Worm (Caenorhabditis elegans) whole organism, L4 larva: ENCODE results near the gene ZK632.10.

Experiments used
- Y5F2A.4 ChIP-seq: fragments of 200-800 bp; sonication (Bioruptor generic); optimal IDR thresholded peaks from 2 replicates; lab custom pipeline; 2018; ENCODE audit warnings: mild to moderate bottlenecking, missing genetic modification characterization, missing compliant biosample characterization
- attf-4 ChIP-seq: sonication (generic microtip); optimal IDR thresholded peaks from 3 replicates; lab custom pipeline; 2017; ENCODE audit warnings: missing biosample characterization, missing genetic modification characterization
- zip-2 ChIP-seq: fragments of 150-350 bp; optimal IDR thresholded peaks from 2 replicates; lab custom pipeline; 2014; ENCODE audit warnings: missing biosample characterization, missing genetic modification characterization

DNA sequence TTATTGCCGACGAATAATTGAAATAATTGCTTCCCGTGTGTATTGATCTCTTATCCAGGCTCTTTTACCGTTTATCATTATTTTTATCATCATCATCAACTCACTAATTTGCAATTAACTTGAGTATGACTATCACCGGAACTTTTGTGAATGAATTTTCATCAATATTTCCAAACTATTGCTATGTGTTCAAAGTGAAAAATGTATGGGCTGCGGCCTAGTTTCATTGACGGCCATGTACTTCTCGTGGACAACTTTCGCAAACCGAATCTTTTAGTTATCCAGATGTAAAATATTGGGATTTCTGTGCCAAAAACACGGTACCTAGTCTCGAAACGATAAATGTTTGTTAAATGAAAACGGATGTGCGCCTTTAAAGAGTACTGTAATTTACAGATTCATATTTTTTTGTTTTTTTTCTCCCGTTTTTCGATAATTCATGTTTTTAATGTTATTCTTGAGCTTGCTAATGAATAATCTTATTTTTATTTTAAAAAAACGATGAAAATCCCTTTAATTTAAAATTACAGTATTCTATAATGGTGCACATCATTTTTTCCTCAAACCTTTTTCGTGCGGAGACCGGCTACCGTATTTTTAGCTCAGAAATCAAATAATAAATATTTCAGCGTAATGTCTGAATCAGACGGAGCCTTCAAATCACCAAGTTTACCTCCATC is 28.9 kb downstream of the ZK632.10 start, which contains the start of gene ZK632.2:
- TF ChIP-seq attf-4 (tag; lab: Kevin White, UChicago) = no peak
- no peak for TF ChIP-seq Y5F2A.4 (GFP tag; lab: Kevin White, UChicago)
- no peak for TF ChIP-seq zip-2 (tag; lab: Kevin White, UChicago)
